Worm (Caenorhabditis elegans) whole organism, early embryonic: ENCODE data around the gene smcl-1.

ENCODE experiments used
- ama-1 ChIP-seq: fragments of 150-350 bp; optimal IDR thresholded peaks from 2 replicates; lab custom pipeline; 2014
- ceh-13 ChIP-seq: fragments of 200-800 bp; sonication (Bioruptor generic); optimal IDR thresholded peaks from 2 replicates; lab custom pipeline; 2018; ENCODE audit warnings: mild to moderate bottlenecking, missing genetic modification characterization, missing compliant biosample characterization
- ets-7 ChIP-seq: sonication (generic microtip); optimal IDR thresholded peaks from 2 replicates; lab custom pipeline; 2016; ENCODE audit warnings: missing genotype, missing genetic modification characterization, missing compliant biosample characterization
- flt-1 ChIP-seq: fragments of 200-800 bp; sonication (Bioruptor generic); IDR thresholded peaks from 2 replicates; pipeline ENCODE4 v1.3.6; 2022; ENCODE audit warnings: missing genetic modification characterization, missing compliant biosample characterization
- hmg-4 ChIP-seq: fragments of 200-800 bp; sonication (Bioruptor generic); optimal IDR thresholded peaks from 2 replicates; lab custom pipeline; 2018; ENCODE audit warnings: mild to moderate bottlenecking, missing genetic modification characterization, missing compliant biosample characterization
- hnd-1 ChIP-seq: sonication (generic microtip); optimal IDR thresholded peaks from 2 replicates; lab custom pipeline; 2016; ENCODE audit warnings: missing genetic modification characterization, missing compliant biosample characterization
- scrt-1 ChIP-seq: fragments of 200-800 bp; sonication (Bioruptor generic); IDR thresholded peaks from 2 replicates; pipeline ENCODE4 v1.3.6; 2022; ENCODE audit warnings: missing genetic modification characterization, missing compliant biosample characterization
- sea-1 ChIP-seq: fragments of 200-800 bp; sonication (Bioruptor generic); conservative IDR thresholded peaks from 2 replicates; pipeline ENCODE4 v1.3.6; 2022; ENCODE audit warnings: missing genetic modification characterization, missing compliant biosample characterization
- tbx-11 ChIP-seq: fragments of 200-800 bp; sonication (Bioruptor generic); IDR thresholded peaks from 2 replicates; pipeline ENCODE4 v1.3.6; 2022; ENCODE audit warnings: missing genetic modification characterization, missing compliant biosample characterization
- tra-4 ChIP-seq: sonication (generic microtip); optimal IDR thresholded peaks from 2 replicates; lab custom pipeline; 2017; ENCODE audit warnings: missing genetic modification characterization, missing compliant biosample characterization

- no peak for TF ChIP-seq hnd-1 (tag; lab: Kevin White, UChicago)
- no peak for TF ChIP-seq ama-1
- TF ChIP-seq scrt-1 (GFP tag; lab: Robert Waterston, UW) = no peak
- TF ChIP-seq sea-1 (GFP tag; lab: Robert Waterston, UW) = no peak
- TF ChIP-seq flt-1 (GFP tag; lab: Robert Waterston, UW) = 0 out of 2 replicates have a peak, but pooled peaks have one; percentile 16
- no peak for TF ChIP-seq ceh-13 (GFP tag; lab: Kevin White, UChicago)
- TF ChIP-seq hmg-4 (GFP tag; lab: Kevin White, UChicago) = peak; percentile 43
- TF ChIP-seq tbx-11 = no peak
- no peak for TF ChIP-seq tra-4 (tag; lab: Kevin White, UChicago)
- no peak for TF ChIP-seq ets-7 (tag; lab: Kevin White, UChicago)
Observed at ce11 chrX:11662557-11662956, 30.7 kb upstream of the smcl-1 start.
